Fruit fly (Drosophila melanogaster) whole organism, embryonic: ENCODE data around the gene CG6972.

ENCODE experiments used
- Atf6 ChIP-seq: fragments of 200-800 bp; sonication (Bioruptor generic); IDR thresholded peaks from 2 replicates; pipeline ENCODE4 v1.3.6; 2022; ENCODE audit warnings: missing biosample characterization, missing genetic modification characterization
- Bteb2 ChIP-seq: fragments of 200-800 bp; sonication (Bioruptor generic); optimal IDR thresholded peaks from 2 replicates; lab custom pipeline; 2016; ENCODE audit warnings: missing biosample characterization, missing genetic modification characterization
- CG10267 ChIP-seq: fragments of 200-800 bp; sonication (Bioruptor generic); optimal IDR thresholded peaks from 2 replicates; lab custom pipeline; 2018; ENCODE audit warnings: missing biosample characterization, mild to moderate bottlenecking, missing genetic modification characterization, moderate library complexity
- CG10274 ChIP-seq: fragments of 200-800 bp; sonication (Bioruptor generic); optimal IDR thresholded peaks from 3 replicates; lab custom pipeline; 2017; ENCODE audit warnings: missing biosample characterization, mild to moderate bottlenecking, missing genetic modification characterization
- CG11093 ChIP-seq: fragments of 200-800 bp; sonication (Bioruptor generic); IDR thresholded peaks from 3 replicates; pipeline ENCODE4 v1.3.6; 2022; ENCODE audit warnings: missing biosample characterization, missing genetic modification characterization
- CG13894 ChIP-seq: fragments of 200-800 bp; sonication (Bioruptor generic); optimal IDR thresholded peaks from 3 replicates; lab custom pipeline; 2018; ENCODE audit warnings: missing biosample characterization, mild to moderate bottlenecking, missing genetic modification characterization, moderate library complexity
- CG14050 ChIP-seq: fragments of 200-800 bp; sonication (Bioruptor generic); IDR thresholded peaks from 3 replicates; pipeline ENCODE4 v1.3.6; 2022; ENCODE audit warnings: missing biosample characterization, missing genetic modification characterization
- CG15601 ChIP-seq: fragments of 200-800 bp; sonication (Bioruptor generic); optimal IDR thresholded peaks from 3 replicates; lab custom pipeline; 2019; ENCODE audit warnings: missing biosample characterization, mild to moderate bottlenecking, missing genetic modification characterization, moderate library complexity
- CG17186 ChIP-seq: fragments of 200-800 bp; sonication (Bioruptor generic); optimal IDR thresholded peaks from 3 replicates; lab custom pipeline; 2017; ENCODE audit warnings: missing biosample characterization, missing genetic modification reagents, missing genetic modification characterization
- CG17359 ChIP-seq: fragments of 200-800 bp; sonication (Bioruptor generic); optimal IDR thresholded peaks from 3 replicates; lab custom pipeline; 2018; ENCODE audit warnings: missing biosample characterization, mild to moderate bottlenecking, missing genetic modification characterization, moderate library complexity
- CG1832 ChIP-seq: fragments of 200-800 bp; sonication (Bioruptor generic); optimal IDR thresholded peaks from 2 replicates; lab custom pipeline; 2017; ENCODE audit warnings: missing biosample characterization, mild to moderate bottlenecking, missing genetic modification characterization, inconsistent platforms
- CG18764 ChIP-seq: fragments of 200-800 bp; sonication (Bioruptor generic); optimal IDR thresholded peaks from 3 replicates; lab custom pipeline; 2016; ENCODE audit warnings: missing biosample characterization, missing genetic modification characterization
- CG30431 ChIP-seq: fragments of 200-800 bp; sonication (Bioruptor generic); optimal IDR thresholded peaks from 2 replicates; lab custom pipeline; 2017; ENCODE audit warnings: missing biosample characterization, missing genetic modification characterization
- CG32767 ChIP-seq: fragments of 200-800 bp; sonication (Bioruptor generic); IDR thresholded peaks from 2 replicates; pipeline ENCODE4 v1.3.6; 2022; ENCODE audit warnings: missing biosample characterization, missing genetic modification characterization
- CG4328 ChIP-seq: fragments of 200-800 bp; sonication (Bioruptor generic); optimal IDR thresholded peaks from 3 replicates; lab custom pipeline; 2017; ENCODE audit warnings: missing biosample characterization, missing genetic modification reagents, missing genetic modification characterization
- CG4730 ChIP-seq: fragments of 200-800 bp; sonication (Bioruptor generic); IDR thresholded peaks from 2 replicates; pipeline ENCODE4 v1.3.6; 2022; ENCODE audit warnings: missing biosample characterization, missing genetic modification characterization
- CG5953 ChIP-seq: fragments of 200-800 bp; sonication (Bioruptor generic); IDR thresholded peaks from 2 replicates; pipeline ENCODE4 v1.3.6; 2022; ENCODE audit warnings: missing biosample characterization, missing genetic modification characterization
- CG7357 ChIP-seq: fragments of 200-800 bp; sonication (Bioruptor generic); IDR thresholded peaks from 3 replicates; pipeline ENCODE4 v1.3.6; 2022; ENCODE audit warnings: missing biosample characterization, missing genetic modification characterization
- CG8290 ChIP-seq, 3 experiments: fragments of 200-800 bp; sonication (Bioruptor generic); optimal IDR thresholded peaks; 2 replicates each; lab custom pipeline; 2016 to 2019; ENCODE audit warnings: missing biosample characterization in 3 of 3, missing genetic modification characterization in 3 of 3, mild to moderate bottlenecking in 2 of 3, moderate library complexity in 1 of 3
- CG9876 ChIP-seq: fragments of 200-800 bp; sonication (Bioruptor generic); optimal IDR thresholded peaks from 2 replicates; lab custom pipeline; 2016; ENCODE audit warnings: missing biosample characterization, missing genetic modification characterization
- CTCF ChIP-seq: fragments of 200-800 bp; sonication (Bioruptor generic); optimal IDR thresholded peaks from 2 replicates; lab custom pipeline; 2017; ENCODE audit warnings: missing biosample characterization, mild to moderate bottlenecking, missing genetic modification characterization, moderate library complexity
- Dbx ChIP-seq: fragments of 200-800 bp; sonication (Bioruptor generic); IDR thresholded peaks from 3 replicates; pipeline ENCODE4 v1.3.6; 2022; ENCODE audit warnings: missing biosample characterization, missing genetic modification characterization
- Dp ChIP-seq: fragments of 200-800 bp; sonication (Bioruptor generic); optimal IDR thresholded peaks from 2 replicates; lab custom pipeline; 2018; ENCODE audit warnings: missing biosample characterization, mild to moderate bottlenecking, missing genetic modification characterization, moderate library complexity
- Dref ChIP-seq: fragments of 200-800 bp; sonication (Bioruptor generic); IDR thresholded peaks from 2 replicates; pipeline ENCODE4 v1.3.6; 2022; ENCODE audit warnings: missing biosample characterization, missing genetic modification characterization
- Eip74EF ChIP-seq, 2 experiments: fragments of 200-800 bp in 1 of 2; fragments of >200 bp in 1 of 2; sonication (Bioruptor generic) in 1 of 2; optimal IDR thresholded peaks; 2 replicates each; lab custom pipeline; 2017 to 2019; ENCODE audit warnings: missing biosample characterization in 2 of 2, missing genetic modification characterization in 2 of 2, mild to moderate bottlenecking in 1 of 2, moderate library complexity in 1 of 2
- Gug ChIP-seq: fragments of 200-800 bp; sonication (Bioruptor generic); IDR thresholded peaks from 4 replicates; pipeline ENCODE4 v1.3.6; 2022; ENCODE audit warnings: missing biosample characterization, missing genetic modification characterization
- Hmr ChIP-seq: fragments of 200-800 bp; sonication (Bioruptor generic); optimal IDR thresholded peaks from 3 replicates; lab custom pipeline; 2017; ENCODE audit warnings: mild to moderate bottlenecking, missing biosample characterization, missing genetic modification reagents, missing genetic modification characterization
- MESR4 ChIP-seq: fragments of 200-800 bp; sonication (Bioruptor generic); optimal IDR thresholded peaks from 2 replicates; lab custom pipeline; 2018; ENCODE audit warnings: missing biosample characterization, mild to moderate bottlenecking, missing genetic modification characterization, moderate library complexity
- Meics ChIP-seq: fragments of 200-800 bp; sonication (Bioruptor generic); optimal IDR thresholded peaks from 2 replicates; lab custom pipeline; 2017; ENCODE audit warnings: missing biosample characterization, mild to moderate bottlenecking, missing genetic modification characterization
- NfI ChIP-seq: fragments of 200-800 bp; sonication (Bioruptor generic); optimal IDR thresholded peaks from 3 replicates; lab custom pipeline; 2018; ENCODE audit warnings: missing biosample characterization, mild to moderate bottlenecking, missing genetic modification characterization, moderate library complexity
- Oli ChIP-seq: fragments of 200-800 bp; sonication (Bioruptor generic); optimal IDR thresholded peaks from 2 replicates; lab custom pipeline; 2018; ENCODE audit warnings: missing biosample characterization, mild to moderate bottlenecking, missing genetic modification characterization, moderate library complexity
- Ptx1 ChIP-seq: fragments of 200-800 bp; sonication (Bioruptor generic); IDR thresholded peaks from 2 replicates; pipeline ENCODE4 v1.3.6; 2022; ENCODE audit warnings: missing biosample characterization, missing genetic modification characterization
- ara ChIP-seq: fragments of 200-800 bp; sonication (Bioruptor generic); IDR thresholded peaks from 2 replicates; pipeline ENCODE4 v1.3.6; 2022; ENCODE audit warnings: missing biosample characterization, missing genetic modification characterization
- ato ChIP-seq: fragments of 200-800 bp; sonication (Bioruptor generic); IDR thresholded peaks from 2 replicates; pipeline ENCODE4 v1.3.6; 2022; ENCODE audit warnings: missing biosample characterization, missing genetic modification characterization; ENCODE audit not compliant: partially characterized antibody
- bab2 ChIP-seq: fragments of 200-800 bp; sonication (Bioruptor generic); optimal IDR thresholded peaks from 2 replicates; lab custom pipeline; 2016; ENCODE audit warnings: missing biosample characterization, missing genetic modification characterization
- bbx ChIP-seq: fragments of 200-800 bp; sonication (Bioruptor generic); IDR thresholded peaks from 2 replicates; pipeline ENCODE4 v1.3.6; 2022; ENCODE audit warnings: missing biosample characterization, missing genetic modification characterization; ENCODE audit not compliant: partially characterized antibody
- chm ChIP-seq: fragments of 200-800 bp; sonication (Bioruptor generic); IDR thresholded peaks from 2 replicates; pipeline ENCODE4 v1.3.6; 2022; ENCODE audit warnings: missing biosample characterization, missing genetic modification characterization
- da ChIP-seq: fragments of 200-800 bp; sonication (Bioruptor generic); optimal IDR thresholded peaks from 2 replicates; lab custom pipeline; 2016; ENCODE audit warnings: missing biosample characterization, missing genetic modification characterization
- eve ChIP-seq, 2 experiments: fragments of >200 bp; optimal IDR thresholded peaks; 2 replicates each; lab custom pipeline; 2017; ENCODE audit warnings: missing biosample characterization in 2 of 2, missing genetic modification characterization in 2 of 2
- gt ChIP-seq: fragments of 200-800 bp; sonication (Bioruptor generic); IDR thresholded peaks from 2 replicates; pipeline ENCODE4 v1.3.6; 2022; ENCODE audit warnings: missing biosample characterization, missing genetic modification characterization
- insv ChIP-seq, 2 experiments: fragments of 200-800 bp; sonication (Bioruptor generic); optimal IDR thresholded peaks; 3 replicates each; lab custom pipeline; 2016 to 2018; ENCODE audit warnings: missing biosample characterization in 2 of 2, missing genetic modification characterization in 2 of 2
- lab ChIP-seq: fragments of 200-800 bp; sonication (Bioruptor generic); optimal IDR thresholded peaks from 3 replicates; lab custom pipeline; 2017; ENCODE audit warnings: missing biosample characterization, missing genetic modification characterization, mild to moderate bottlenecking, moderate library complexity, missing genetic modification reagents
- lilli ChIP-seq: fragments of 200-800 bp; sonication (Bioruptor generic); optimal IDR thresholded peaks from 3 replicates; lab custom pipeline; 2016; ENCODE audit warnings: missing biosample characterization, missing genetic modification characterization
- nerfin-1 ChIP-seq: fragments of 200-800 bp; sonication (Bioruptor generic); optimal IDR thresholded peaks from 3 replicates; lab custom pipeline; 2019; ENCODE audit warnings: missing biosample characterization, mild to moderate bottlenecking, missing genetic modification characterization, moderate library complexity
- pfk ChIP-seq: fragments of 200-800 bp; sonication (Bioruptor generic); optimal IDR thresholded peaks from 2 replicates; lab custom pipeline; 2018; ENCODE audit warnings: missing biosample characterization, mild to moderate bottlenecking, missing genetic modification characterization, moderate library complexity
- pum ChIP-seq: fragments of 200-800 bp; sonication (Bioruptor generic); optimal IDR thresholded peaks from 2 replicates; lab custom pipeline; 2016; ENCODE audit warnings: missing biosample characterization, missing genetic modification characterization
- shn ChIP-seq: fragments of 200-800 bp; sonication (Bioruptor generic); optimal IDR thresholded peaks from 3 replicates; lab custom pipeline; 2016; ENCODE audit warnings: missing biosample characterization, missing genetic modification characterization
- slbo ChIP-seq: fragments of 200-800 bp; sonication (Bioruptor generic); IDR thresholded peaks from 2 replicates; pipeline ENCODE4 v1.3.6; 2022; ENCODE audit warnings: missing biosample characterization, missing genetic modification characterization
- slp2 ChIP-seq: fragments of 200-800 bp; sonication (Bioruptor generic); optimal IDR thresholded peaks from 2 replicates; lab custom pipeline; 2016; ENCODE audit warnings: missing biosample characterization, missing genetic modification characterization
- tap ChIP-seq: fragments of 200-800 bp; optimal IDR thresholded peaks from 3 replicates; lab custom pipeline; 2019; ENCODE audit warnings: missing biosample characterization, mild to moderate bottlenecking, missing genetic modification characterization, moderate library complexity
- tll ChIP-seq, 2 experiments: fragments of 200-800 bp in 1 of 2; fragments of >200 bp in 1 of 2; sonication (Bioruptor generic) in 1 of 2; optimal IDR thresholded peaks; 2 replicates each; lab custom pipeline; 2017 to 2019; ENCODE audit warnings: missing biosample characterization in 2 of 2, missing genetic modification characterization in 2 of 2, mild to moderate bottlenecking in 1 of 2, moderate library complexity in 1 of 2
- tx ChIP-seq: fragments of 200-800 bp; sonication (Bioruptor generic); optimal IDR thresholded peaks from 2 replicates; lab custom pipeline; 2016; ENCODE audit warnings: missing biosample characterization, missing genetic modification characterization

CG6972 gene

dm6 chr3R:22727857-22728256, 26.1 kb downstream of the CG6972 start (continued):
- TF ChIP-seq gt (GFP tag; lab: Robert Waterston, UW) (no peak), CG32767 (GFP tag; lab: Robert Waterston, UW) (no peak), CG10267 (no peak), ato (GFP tag; lab: Robert Waterston, UW) (no peak), CG17186 (GFP tag; lab: Kevin White, UChicago) (no peak), pfk (GFP tag; lab: Kevin White, UChicago) (no peak), CG9876 (GFP tag; lab: Kevin White, UChicago) (no peak), CG8290 (GFP tag; optimal IDR thresholded peaks at IDR 0.05; lab: Kevin White, UChicago) (no peak), CG8290 (tag; optimal IDR thresholded peaks at IDR 0.05; lab: Kevin White, UChicago) (no peak), pum (GFP tag; lab: Kevin White, UChicago) (no peak), CG5953 (GFP tag; lab: Robert Waterston, UW) (no peak), bab2 (GFP tag; lab: Kevin White, UChicago) (no peak), ara (GFP tag; lab: Robert Waterston, UW) (peak; percentile 41; the same call in 1 of the 2 replicates), CG30431 (GFP tag; lab: Kevin White, UChicago) (no peak), Hmr (GFP tag; lab: Kevin White, UChicago) (peak; percentile 3), CG4328 (GFP tag; lab: Kevin White, UChicago) (no peak), NfI (no peak), Eip74EF (GFP tag; optimal IDR thresholded peaks at IDR 0.05; lab: Kevin White, UChicago) (no peak), da (GFP tag; lab: Kevin White, UChicago) (no peak), Atf6 (GFP tag; lab: Robert Waterston, UW) (no peak), CG15601 (no peak), lab (GFP tag; lab: Kevin White, UChicago) (no peak), Bteb2 (GFP tag; lab: Kevin White, UChicago) (no peak), Ptx1 (peak; percentile 73), CG18764 (GFP tag; lab: Kevin White, UChicago) (no peak), CG17359 (peak; percentile 13), CG14050 (GFP tag; lab: Robert Waterston, UW) (no peak), CG4730 (no peak; the same call in 1 of the 2 replicates), MESR4 (GFP tag; lab: Kevin White, UChicago) (no peak), Meics (GFP tag; lab: Kevin White, UChicago) (no peak), CG11093 (GFP tag; lab: Robert Waterston, UW) (no peak), CTCF (GFP tag; lab: Kevin White, UChicago) (no peak), shn (GFP tag; lab: Kevin White, UChicago) (no peak), Gug (GFP tag; lab: Robert Waterston, UW) (no peak), chm (GFP tag; lab: Robert Waterston, UW) (no peak), tll (GFP tag; optimal IDR thresholded peaks at IDR 0.05; lab: Kevin White, UChicago) (no peak), nerfin-1 (tag; lab: Kevin White, UChicago) (no peak), Oli (tag; lab: Kevin White, UChicago) (peak; percentile 7), CG7357 (GFP tag; lab: Robert Waterston, UW) (no peak), insv (GFP tag; optimal IDR thresholded peaks at IDR 0.05; lab: Kevin White, UChicago) (no peak), CG1832 (GFP tag; lab: Kevin White, UChicago) (no peak), CG13894 (tag; lab: Kevin White, UChicago) (no peak), tx (GFP tag; lab: Kevin White, UChicago) (no peak), slbo (0 out of 2 replicates have a peak, but pooled peaks have one; percentile 11), slp2 (no peak), CG10274 (GFP tag; lab: Kevin White, UChicago) (no peak), lilli (no peak), Dp (GFP tag; lab: Kevin White, UChicago) (no peak), eve (GFP tag; optimal IDR thresholded peaks at IDR 0.05; lab: Kevin White, UChicago) (no peak), tap (no peak), Dbx (GFP tag; lab: Robert Waterston, UW) (no peak), Dref (GFP tag; lab: Robert Waterston, UW) (no peak), bbx (GFP tag; lab: Robert Waterston, UW) (no peak)
